Fruit fly (Drosophila melanogaster): ENCODE measurements around the gene CG10365.

DNA sequence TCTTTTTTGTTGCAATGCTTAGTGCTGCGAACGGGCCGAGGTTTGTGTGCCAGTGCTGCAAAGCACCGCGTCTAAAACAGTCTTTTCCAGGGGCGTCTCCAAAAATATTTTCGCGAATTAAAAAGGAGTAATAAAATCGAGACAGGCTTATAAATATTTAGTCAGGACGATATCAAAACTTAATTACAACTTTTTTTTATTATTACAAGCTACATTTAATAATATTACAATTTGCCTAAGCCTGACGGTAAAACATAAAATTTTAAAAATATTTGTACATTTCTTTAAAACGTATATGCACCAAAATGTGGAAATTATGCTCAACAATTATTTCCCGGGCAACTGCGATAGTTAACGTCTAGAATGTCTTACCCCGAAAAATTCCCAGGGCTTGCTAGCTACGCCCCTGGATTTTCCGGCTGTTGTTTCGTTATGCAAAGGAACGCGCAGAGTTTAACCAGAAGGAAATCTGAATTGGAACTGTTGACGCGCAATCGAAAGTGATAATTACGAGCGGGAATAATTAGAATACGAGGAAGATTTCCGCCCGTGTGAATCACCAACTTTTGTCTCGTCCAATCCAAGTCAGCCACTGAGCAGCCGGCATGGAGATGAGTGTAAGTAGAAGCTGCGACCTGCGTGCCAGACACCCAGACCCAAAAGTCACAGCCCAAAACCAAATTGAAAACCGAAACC is 34.9 kb downstream of the CG10365 start, which contains the start of the genes PTPMT1 and Hrd3:
- TF ChIP-seq pan (optimal IDR thresholded peaks at IDR 0.05): no peak
- TF ChIP-seq EcR (GFP tag; optimal IDR thresholded peaks at IDR 0.05): no peak
- no peak for TF ChIP-seq psq (optimal IDR thresholded peaks at IDR 0.05)
- no peak for TF ChIP-seq CG8478 (optimal IDR thresholded peaks at IDR 0.05)
- no peak for TF ChIP-seq usp (GFP tag; optimal IDR thresholded peaks at IDR 0.05)
